Worm (Caenorhabditis elegans) whole organism, mixed stage, embryonic: ENCODE results near the gene scl-13.

Experiments used
- ceh-39 ChIP-seq: fragments of 150-350 bp; optimal IDR thresholded peaks from 2 replicates; lab custom pipeline; 2014; ENCODE audit warnings: missing biosample characterization, missing genetic modification characterization
- ceh-43 ChIP-seq: fragments of 200-800 bp; sonication (Bioruptor generic); optimal IDR thresholded peaks from 2 replicates; lab custom pipeline; 2018; ENCODE audit warnings: mild to moderate bottlenecking, missing genetic modification characterization, moderate library complexity, missing compliant biosample characterization
- elt-3 ChIP-seq: fragments of 150-350 bp; optimal IDR thresholded peaks from 2 replicates; lab custom pipeline; 2014; ENCODE audit warnings: missing biosample characterization, missing genetic modification characterization
- hlh-1 ChIP-seq: fragments of 150-350 bp; optimal IDR thresholded peaks from 2 replicates; lab custom pipeline; 2014; ENCODE audit warnings: missing biosample characterization, missing genetic modification reagents, missing genetic modification characterization
- lin-13 ChIP-seq: fragments of 150-350 bp; optimal IDR thresholded peaks from 2 replicates; lab custom pipeline; 2014; ENCODE audit warnings: missing biosample characterization, missing genetic modification characterization
- nhr-237 ChIP-seq: fragments of 150-350 bp; optimal IDR thresholded peaks from 2 replicates; lab custom pipeline; 2014; ENCODE audit warnings: missing biosample characterization, missing genetic modification characterization
- nhr-28 ChIP-seq: fragments of 150-350 bp; optimal IDR thresholded peaks from 2 replicates; lab custom pipeline; 2014; ENCODE audit warnings: missing biosample characterization, missing genetic modification characterization
- nhr-76 ChIP-seq: sonication (generic microtip); optimal IDR thresholded peaks from 2 replicates; lab custom pipeline; 2017; ENCODE audit warnings: missing biosample characterization, missing genetic modification characterization
- snpc-4 ChIP-seq: fragments of 150-350 bp; optimal IDR thresholded peaks from 2 replicates; lab custom pipeline; 2014; ENCODE audit warnings: missing biosample characterization, missing genetic modification characterization
- unc-39 ChIP-seq: fragments of 150-350 bp; optimal IDR thresholded peaks from 2 replicates; lab custom pipeline; 2014; ENCODE audit warnings: missing biosample characterization, missing genetic modification characterization
- unc-62 ChIP-seq: fragments of 150-350 bp; optimal IDR thresholded peaks from 2 replicates; lab custom pipeline; 2014; ENCODE audit warnings: missing biosample characterization, missing genetic modification reagents, missing genetic modification characterization

DNA sequence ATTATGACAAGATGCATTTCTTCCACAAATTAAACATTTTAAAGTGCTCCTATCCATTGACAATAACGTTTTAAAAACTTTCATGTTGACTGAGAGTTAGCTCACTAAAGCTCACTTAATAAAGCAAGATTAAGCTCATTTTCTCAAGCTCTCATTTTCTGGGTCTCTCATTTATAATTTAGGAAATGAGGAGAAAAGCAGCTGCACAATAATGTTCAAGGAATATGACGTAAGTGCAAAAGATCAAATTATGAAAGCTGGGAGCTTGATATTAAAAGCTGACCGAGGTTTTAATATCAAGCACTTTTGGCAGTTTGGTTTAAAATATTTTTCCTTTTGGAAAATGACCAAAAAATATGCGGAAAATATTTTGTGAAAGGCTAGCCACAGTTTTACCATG is 46.3 kb upstream of the scl-13 start, which contains the start of gene nhr-188:
- TF ChIP-seq lin-13 (tag; lab: Kevin White, UChicago) (no peak), nhr-237 (tag; lab: Kevin White, UChicago) (no peak), snpc-4 (tag; lab: Kevin White, UChicago) (no peak), ceh-43 (GFP tag; lab: Kevin White, UChicago) (no peak), nhr-76 (tag; lab: Kevin White, UChicago) (no peak), unc-39 (tag; lab: Kevin White, UChicago) (no peak), hlh-1 (tag; lab: Kevin White, UChicago) (no peak), ceh-39 (tag; lab: Kevin White, UChicago) (no peak), unc-62 (GFP tag; lab: Kevin White, UChicago) (no peak), nhr-28 (tag; lab: Kevin White, UChicago) (no peak), elt-3 (no peak)
